Fruit fly (Drosophila melanogaster) S2 (cell line): Measurements from ENCODE around the gene GstD11.

Experiments used
- CG8478 ChIP-seq: fragments of >200 bp; optimal IDR thresholded peaks from 2 replicates; lab custom pipeline; 2018
- CTCF ChIP-seq, 2 experiments: fragments of >200 bp; optimal IDR thresholded peaks; 2 replicates each; lab custom pipeline; 2018

dm6 chr3R:12429120-12429610 is 46.0 kb downstream of the GstD11 start, which contains the start of the genes CG5641 and CG5245:
- TF ChIP-seq CG8478 (lab: Kevin White, UChicago) (no peak), CTCF (optimal IDR thresholded peaks at IDR 0.05; lab: Kevin White, UChicago) (no peak)
